Worm (Caenorhabditis elegans) whole organism, young adult: ENCODE results near the gene msp-76.
"Not testable (repeated sequence)": the region's sequence is repeated elsewhere in the genome, so short reads cannot be mapped to it uniquely, and the experiment has no call there.

ENCODE experiments used
- B0019.2 ChIP-seq: fragments of 200-800 bp; sonication (Bioruptor generic); conservative IDR thresholded peaks from 2 replicates; pipeline ENCODE4 v1.3.6; 2022; ENCODE audit warnings: missing genetic modification reagents, missing genetic modification characterization, missing compliant biosample characterization
- B0261.1 ChIP-seq: sonication (generic microtip); optimal IDR thresholded peaks from 2 replicates; lab custom pipeline; 2016; ENCODE audit warnings: mild to moderate bottlenecking, missing genetic modification characterization, moderate library complexity, missing compliant biosample characterization
- C06A6.2 ChIP-seq: fragments of 200-800 bp; sonication (Bioruptor generic); conservative IDR thresholded peaks from 2 replicates; pipeline ENCODE4 v1.3.6; 2022; ENCODE audit warnings: missing genetic modification characterization, missing compliant biosample characterization
- F49E8.2 ChIP-seq: sonication (generic microtip); optimal IDR thresholded peaks from 3 replicates; lab custom pipeline; 2017; ENCODE audit warnings: missing genetic modification characterization, mild to moderate bottlenecking, missing compliant biosample characterization, antibody characterized with exemption, moderate library complexity; ENCODE audit not compliant: insufficient read depth
- F55B11.4 ChIP-seq: sonication (generic microtip); optimal IDR thresholded peaks from 2 replicates; lab custom pipeline; 2016; ENCODE audit warnings: missing compliant biosample characterization, missing genetic modification characterization, borderline replicate concordance; ENCODE audit not compliant: insufficient read depth
- F57C9.4 ChIP-seq: sonication (generic microtip); optimal IDR thresholded peaks from 2 replicates; lab custom pipeline; 2017; ENCODE audit warnings: mild to moderate bottlenecking, missing genetic modification characterization, missing compliant biosample characterization
- T07F8.4 ChIP-seq: sonication (generic microtip); optimal IDR thresholded peaks from 2 replicates; lab custom pipeline; 2016; ENCODE audit warnings: mild to moderate bottlenecking, missing genetic modification characterization, moderate library complexity, missing compliant biosample characterization
- Y56A3A.18 ChIP-seq: fragments of 200-800 bp; sonication (Bioruptor generic); IDR thresholded peaks from 2 replicates; pipeline ENCODE4 v1.3.6; 2022; ENCODE audit warnings: missing genetic modification reagents, missing genetic modification characterization, missing compliant biosample characterization
- Y79H2A.3 ChIP-seq: fragments of 200-800 bp; sonication (Bioruptor generic); conservative IDR thresholded peaks from 2 replicates; pipeline ENCODE4 v1.3.6; 2022; ENCODE audit warnings: missing genetic modification reagents, missing genetic modification characterization, missing compliant biosample characterization
- ZK185.1 ChIP-seq: sonication (generic microtip); optimal IDR thresholded peaks from 2 replicates; lab custom pipeline; 2016; ENCODE audit warnings: mild to moderate bottlenecking, missing genetic modification characterization, missing compliant biosample characterization; ENCODE audit not compliant: poor library complexity, severe bottlenecking
- akir-1 ChIP-seq: fragments of 200-800 bp; sonication (Bioruptor generic); optimal IDR thresholded peaks from 2 replicates; lab custom pipeline; 2018; ENCODE audit warnings: mild to moderate bottlenecking, missing genetic modification characterization, moderate library complexity, missing compliant biosample characterization
- ama-1 ChIP-seq, 3 experiments: fragments of 150-350 bp in 1 of 3; sonication (generic microtip) in 2 of 3; optimal IDR thresholded peaks; 2 replicates each; lab custom pipeline; 2014 to 2018; ENCODE audit warnings: missing biosample characterization in 2 of 3, missing genetic modification characterization in 2 of 3, missing genetic modification reagents in 2 of 3
- atf-7 ChIP-seq: sonication (generic microtip); optimal IDR thresholded peaks from 2 replicates; lab custom pipeline; 2017; ENCODE audit warnings: mild to moderate bottlenecking, missing genetic modification characterization, missing compliant biosample characterization
- attf-3 ChIP-seq: fragments of 200-800 bp; sonication (Bioruptor generic); conservative IDR thresholded peaks from 2 replicates; pipeline ENCODE4 v1.3.6; 2022; ENCODE audit warnings: missing genetic modification reagents, missing genetic modification characterization, missing compliant biosample characterization
- ceh-100 ChIP-seq: fragments of 200-800 bp; sonication (Bioruptor generic); IDR thresholded peaks from 2 replicates; pipeline ENCODE4 v1.3.6; 2022; ENCODE audit warnings: missing genetic modification reagents, missing genetic modification characterization, missing compliant biosample characterization
- ceh-91 ChIP-seq: fragments of 200-800 bp; sonication (Bioruptor generic); IDR thresholded peaks from 2 replicates; pipeline ENCODE4 v1.3.6; 2022; ENCODE audit warnings: missing genetic modification reagents, missing genetic modification characterization, missing compliant biosample characterization
- die-1 ChIP-seq: sonication (generic microtip); optimal IDR thresholded peaks from 2 replicates; lab custom pipeline; 2016; ENCODE audit warnings: missing genotype, mild to moderate bottlenecking, missing genetic modification characterization, missing compliant biosample characterization
- dox-1 ChIP-seq: fragments of 200-800 bp; sonication (Bioruptor generic); IDR thresholded peaks from 2 replicates; pipeline ENCODE4 v1.3.6; 2022; ENCODE audit warnings: missing genetic modification reagents, missing genetic modification characterization, missing compliant biosample characterization
- ets-4 ChIP-seq: fragments of 200-800 bp; sonication (Bioruptor generic); optimal IDR thresholded peaks from 2 replicates; lab custom pipeline; 2018; ENCODE audit warnings: mild to moderate bottlenecking, missing genetic modification characterization, missing compliant biosample characterization
- gei-17 ChIP-seq: fragments of 200-800 bp; sonication (Bioruptor generic); optimal IDR thresholded peaks from 2 replicates; lab custom pipeline; 2018; ENCODE audit warnings: mild to moderate bottlenecking, missing genetic modification characterization, missing compliant biosample characterization
- hmg-1.2 ChIP-seq: fragments of 200-800 bp; sonication (Bioruptor generic); IDR thresholded peaks from 2 replicates; pipeline ENCODE4 v1.3.6; 2022; ENCODE audit warnings: missing genetic modification reagents, missing genetic modification characterization, missing compliant biosample characterization
- hrde-1 ChIP-seq: sonication (generic microtip); optimal IDR thresholded peaks from 2 replicates; lab custom pipeline; 2016; ENCODE audit warnings: missing genetic modification characterization, mild to moderate bottlenecking, missing compliant biosample characterization, moderate library complexity, missing genotype, missing genetic modification reagents, borderline replicate concordance
- hsf-1 ChIP-seq: fragments of 200-800 bp; sonication (Bioruptor generic); IDR thresholded peaks from 2 replicates; pipeline ENCODE4 v1.3.6; 2022; ENCODE audit warnings: missing genetic modification reagents, missing genetic modification characterization, missing compliant biosample characterization
- lin-40 ChIP-seq: sonication (generic microtip); optimal IDR thresholded peaks from 2 replicates; lab custom pipeline; 2016; ENCODE audit warnings: missing genetic modification characterization, mild to moderate bottlenecking, missing compliant biosample characterization, missing genotype, missing genetic modification reagents
- lir-1 ChIP-seq: fragments of 200-800 bp; sonication (Bioruptor generic); conservative IDR thresholded peaks from 2 replicates; pipeline ENCODE4 v1.3.6; 2022; ENCODE audit warnings: missing genetic modification reagents, missing genetic modification characterization, missing compliant biosample characterization
- lsl-1 ChIP-seq: fragments of 200-800 bp; sonication (Bioruptor generic); optimal IDR thresholded peaks from 2 replicates; lab custom pipeline; 2018; ENCODE audit warnings: mild to moderate bottlenecking, missing genetic modification characterization, moderate library complexity, missing compliant biosample characterization
- madf-3 ChIP-seq: fragments of 200-800 bp; sonication (Bioruptor generic); IDR thresholded peaks from 2 replicates; pipeline ENCODE4 v1.3.6; 2022; ENCODE audit warnings: missing genetic modification reagents, missing genetic modification characterization, missing compliant biosample characterization
- nfyb-1 ChIP-seq: fragments of 200-800 bp; sonication (Bioruptor generic); IDR thresholded peaks from 2 replicates; pipeline ENCODE4 v1.3.6; 2022; ENCODE audit warnings: missing genetic modification reagents, missing genetic modification characterization, missing compliant biosample characterization
- nhr-27 ChIP-seq: fragments of 200-800 bp; sonication (Bioruptor generic); optimal IDR thresholded peaks from 2 replicates; lab custom pipeline; 2018; ENCODE audit warnings: mild to moderate bottlenecking, missing genetic modification characterization, moderate library complexity, missing compliant biosample characterization
- nhr-90 ChIP-seq: sonication (generic microtip); optimal IDR thresholded peaks from 2 replicates; lab custom pipeline; 2016; ENCODE audit warnings: missing genotype, mild to moderate bottlenecking, missing genetic modification characterization, missing compliant biosample characterization
- rcor-1 ChIP-seq: fragments of 200-800 bp; sonication (Bioruptor generic); IDR thresholded peaks from 2 replicates; pipeline ENCODE4 v1.3.6; 2022; ENCODE audit warnings: missing genetic modification reagents, missing genetic modification characterization, missing compliant biosample characterization
- repo-1 ChIP-seq: sonication (generic microtip); optimal IDR thresholded peaks from 2 replicates; lab custom pipeline; 2017; ENCODE audit warnings: mild to moderate bottlenecking, missing genetic modification characterization, missing compliant biosample characterization
- rpc-1 ChIP-seq, 2 experiments: fragments of 150-350 bp in 1 of 2; sonication (generic microtip) in 1 of 2; optimal IDR thresholded peaks; 2 replicates each; lab custom pipeline; 2014 to 2018; ENCODE audit warnings: missing biosample characterization in 1 of 2, missing genetic modification characterization in 1 of 2, missing genetic modification reagents in 1 of 2, missing genotype in 1 of 2
- sea-2 ChIP-seq: fragments of 200-800 bp; sonication (Bioruptor generic); IDR thresholded peaks from 2 replicates; pipeline ENCODE4 v1.3.6; 2022; ENCODE audit warnings: missing genetic modification characterization, missing compliant biosample characterization
- snpc-1.3 ChIP-seq: sonication (generic microtip); optimal IDR thresholded peaks from 2 replicates; lab custom pipeline; 2017; ENCODE audit warnings: missing genetic modification characterization, mild to moderate bottlenecking, missing compliant biosample characterization, antibody characterized with exemption, moderate library complexity, missing genotype, missing genetic modification reagents; ENCODE audit not compliant: insufficient read depth
- snpc-4 ChIP-seq, 5 experiments: fragments of 150-350 bp in 1 of 5; sonication (generic microtip) in 4 of 5; optimal IDR thresholded peaks; 2 replicates each; lab custom pipeline; 2014 to 2018; ENCODE audit warnings: missing genetic modification characterization in 5 of 5, missing biosample characterization in 3 of 5, antibody characterized with exemption in 2 of 5, mild to moderate bottlenecking in 2 of 5, missing compliant biosample characterization in 2 of 5, missing genotype in 2 of 5, moderate library complexity in 2 of 5, missing genetic modification reagents in 1 of 5
- xnd-1 ChIP-seq: sonication (generic microtip); optimal IDR thresholded peaks from 2 replicates; lab custom pipeline; 2016; ENCODE audit warnings: missing genotype, missing genetic modification reagents, missing genetic modification characterization, missing compliant biosample characterization
- ztf-18 ChIP-seq: sonication (generic microtip); optimal IDR thresholded peaks from 2 replicates; lab custom pipeline; 2016; ENCODE audit warnings: missing genotype, mild to moderate bottlenecking, missing genetic modification characterization, missing compliant biosample characterization
- ztf-25 ChIP-seq: fragments of 200-800 bp; sonication (Bioruptor generic); IDR thresholded peaks from 2 replicates; pipeline ENCODE4 v1.3.6; 2022; ENCODE audit warnings: missing genetic modification reagents, missing genetic modification characterization, missing compliant biosample characterization
- ztf-26 ChIP-seq: sonication (generic microtip); optimal IDR thresholded peaks from 2 replicates; lab custom pipeline; 2017; ENCODE audit warnings: missing genetic modification characterization, missing compliant biosample characterization
- ztf-3 ChIP-seq: fragments of 200-800 bp; sonication (Bioruptor generic); optimal IDR thresholded peaks from 2 replicates; lab custom pipeline; 2018; ENCODE audit warnings: mild to moderate bottlenecking, missing genetic modification characterization, missing compliant biosample characterization

The msp-76 gene

DNA sequence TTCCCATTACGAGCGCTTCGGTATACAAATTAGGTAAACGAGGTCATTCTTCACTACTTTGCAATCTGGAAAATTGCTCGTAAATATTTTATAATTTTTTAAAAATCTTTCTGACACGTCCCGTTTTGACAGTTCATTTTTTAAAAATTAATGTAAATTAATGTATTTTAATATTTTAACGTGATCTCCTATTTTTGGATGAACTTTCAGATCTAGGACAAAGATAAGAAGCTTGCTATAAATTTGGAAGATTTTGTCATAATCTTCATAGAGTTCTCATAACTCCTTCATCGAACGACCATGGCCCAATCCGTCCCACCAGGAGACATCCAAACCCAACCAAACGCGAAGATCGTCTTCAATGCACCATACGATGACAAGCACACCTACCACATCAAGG lies at the start of gene msp-76:
Gene msp-76 (plus strand): TSS at position 301 of the 400 bp plus-strand sequence.
- not testable (repeated sequence) for TF ChIP-seq C06A6.2 (GFP tag; lab: Robert Waterston, UW); ceh-100 (GFP tag; lab: Robert Waterston, UW); ztf-18 (tag; lab: Kevin White, UChicago)

DNA sequence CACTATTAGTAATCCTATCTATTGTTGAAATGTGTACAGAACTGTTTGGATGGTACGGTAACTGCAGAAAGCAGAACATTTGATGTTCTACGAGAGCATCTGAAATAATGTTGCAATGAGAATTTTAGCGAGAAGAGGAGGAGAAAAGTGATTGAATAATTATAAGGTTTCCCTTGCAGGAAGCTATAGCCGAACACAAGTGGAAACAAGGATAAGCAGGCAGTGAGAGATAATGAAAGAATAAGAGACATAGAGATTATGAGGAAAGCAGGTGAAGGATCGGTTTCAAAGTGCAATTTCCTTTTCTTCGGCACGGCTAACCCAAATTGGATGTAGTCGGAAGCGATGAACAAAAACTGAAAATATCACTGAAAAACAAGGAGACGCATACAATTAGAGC lies 46.9 kb upstream of the msp-76 start, which contains the start of gene del-2:
Gene del-2 (minus strand): TSS at position 101 of the 400 bp plus-strand sequence.
- TF ChIP-seq hrde-1 (tag; lab: Kevin White, UChicago) (no peak), B0261.1 (tag; lab: Kevin White, UChicago) (no peak), F49E8.2 (tag; lab: Kevin White, UChicago) (no peak), snpc-1.3 (tag; lab: Kevin White, UChicago) (no peak), ztf-26 (no peak), snpc-4 (GFP tag; optimal IDR thresholded peaks at IDR 0.05; lab: Kevin White, UChicago) (no peak), snpc-4 (tag; optimal IDR thresholded peaks at IDR 0.05; lab: Kevin White, UChicago) (no peak), Y79H2A.3 (GFP tag; lab: Robert Waterston, UW) (no peak), repo-1 (tag; lab: Kevin White, UChicago) (no peak), Y56A3A.18 (GFP tag; lab: Robert Waterston, UW) (no peak), T07F8.4 (no peak), dox-1 (no peak), sea-2 (no peak)

DNA sequence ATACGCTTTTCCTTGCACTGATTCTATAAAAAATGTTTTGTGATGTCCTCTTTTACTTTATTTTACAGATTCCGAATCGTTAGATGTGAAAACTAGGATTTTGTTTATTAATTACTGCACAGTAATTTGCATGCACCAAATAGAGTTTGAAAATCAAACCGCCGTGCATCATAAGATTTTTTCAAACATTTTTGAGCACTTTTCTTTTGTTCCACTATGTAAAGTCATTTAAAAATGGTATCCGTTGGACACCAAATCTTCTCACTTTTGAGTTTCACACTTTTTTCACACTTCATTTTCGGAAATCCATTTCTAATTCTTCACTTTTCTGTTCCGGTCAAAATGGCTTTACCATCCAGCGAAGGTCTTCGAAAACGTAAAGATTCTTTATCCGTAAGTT lies 45.6 kb upstream of the msp-76 start, which contains the start of gene degl-2:
Gene degl-2 (plus strand): TSS at position 301 of the 400 bp plus-strand sequence.
- TF ChIP-seq ama-1 (optimal IDR thresholded peaks at IDR 0.05; lab: Kevin White, UChicago) (no peak), ama-1 (GFP tag; optimal IDR thresholded peaks at IDR 0.05; lab: Kevin White, UChicago) (no peak), B0261.1 (tag; lab: Kevin White, UChicago) (no peak), hsf-1 (GFP tag; lab: Robert Waterston, UW) (no peak), lsl-1 (GFP tag; lab: Kevin White, UChicago) (no peak), xnd-1 (no peak), ztf-3 (GFP tag; lab: Kevin White, UChicago) (no peak), rcor-1 (no peak), akir-1 (GFP tag; lab: Kevin White, UChicago) (no peak), B0019.2 (no peak), F57C9.4 (no peak), Y79H2A.3 (GFP tag; lab: Robert Waterston, UW) (no peak), attf-3 (GFP tag; lab: Robert Waterston, UW) (no peak), nfyb-1 (GFP tag; lab: Robert Waterston, UW) (no peak), die-1 (tag; lab: Kevin White, UChicago) (no peak), nhr-27 (tag; lab: Kevin White, UChicago) (no peak), rpc-1 (optimal IDR thresholded peaks at IDR 0.05; lab: Kevin White, UChicago) (no peak), rpc-1 (tag; optimal IDR thresholded peaks at IDR 0.05; lab: Kevin White, UChicago) (no peak), ZK185.1 (tag; lab: Kevin White, UChicago) (no peak), F55B11.4 (tag; lab: Kevin White, UChicago) (no peak)
- TF ChIP-seq, all 124 proteins: peak for 0

DNA sequence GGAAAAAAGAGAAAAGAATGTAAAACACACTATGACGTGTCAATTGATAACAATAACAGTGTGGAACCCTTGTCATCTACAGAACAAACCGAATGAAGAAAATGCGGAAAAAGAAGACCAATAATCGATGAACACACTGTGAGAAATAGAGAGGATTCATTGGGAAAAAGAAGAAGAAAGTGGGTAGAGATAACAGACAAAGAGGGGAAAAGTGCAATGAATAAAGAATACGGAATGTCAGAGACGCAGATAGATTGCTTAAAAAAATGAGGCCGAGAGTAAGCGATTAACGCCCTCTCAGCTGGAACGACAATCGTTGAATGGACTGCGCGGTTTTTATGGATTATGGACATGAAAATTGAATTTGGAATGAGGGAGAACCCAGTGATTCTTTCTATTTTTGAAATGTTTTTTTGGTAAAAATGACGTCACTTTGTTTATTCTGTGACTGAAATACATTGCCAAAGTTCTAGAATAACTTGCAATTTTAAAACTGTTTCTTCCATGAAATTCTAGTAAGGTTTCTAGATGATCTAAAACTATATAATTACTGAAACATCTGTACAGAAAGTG lies 40.9 kb upstream of the msp-76 start, which contains the start of gene amph-1:
Gene amph-1 (minus strand): TSS at position 85 of the 573 bp plus-strand sequence.
- TF ChIP-seq gei-17 (GFP tag; lab: Kevin White, UChicago) = no peak
- TF ChIP-seq ceh-91 (GFP tag; lab: Robert Waterston, UW) = no peak
- TF ChIP-seq madf-3 (GFP tag; lab: Robert Waterston, UW) = no peak
- TF ChIP-seq lin-40 (tag; lab: Kevin White, UChicago) = peak; percentile 33
- no peak for TF ChIP-seq Y79H2A.3 (GFP tag; lab: Robert Waterston, UW)
- no peak for TF ChIP-seq B0019.2
- TF ChIP-seq ceh-100 (GFP tag; lab: Robert Waterston, UW) = no peak
- no peak for TF ChIP-seq ets-4 (GFP tag; lab: Kevin White, UChicago)
- TF ChIP-seq lir-1 (GFP tag; lab: Robert Waterston, UW) = no peak
- no peak for TF ChIP-seq T07F8.4
- no peak for TF ChIP-seq nhr-90 (tag; lab: Kevin White, UChicago)
- no peak for TF ChIP-seq ztf-25 (GFP tag; lab: Robert Waterston, UW)
- peak; percentile 90 for TF ChIP-seq hmg-1.2 (GFP tag; lab: Robert Waterston, UW)
- peak; percentile 67 for TF ChIP-seq atf-7 (tag; lab: Kevin White, UChicago)
